Worm (Caenorhabditis elegans): ENCODE data around the gene Y73C8B.1.

DNA sequence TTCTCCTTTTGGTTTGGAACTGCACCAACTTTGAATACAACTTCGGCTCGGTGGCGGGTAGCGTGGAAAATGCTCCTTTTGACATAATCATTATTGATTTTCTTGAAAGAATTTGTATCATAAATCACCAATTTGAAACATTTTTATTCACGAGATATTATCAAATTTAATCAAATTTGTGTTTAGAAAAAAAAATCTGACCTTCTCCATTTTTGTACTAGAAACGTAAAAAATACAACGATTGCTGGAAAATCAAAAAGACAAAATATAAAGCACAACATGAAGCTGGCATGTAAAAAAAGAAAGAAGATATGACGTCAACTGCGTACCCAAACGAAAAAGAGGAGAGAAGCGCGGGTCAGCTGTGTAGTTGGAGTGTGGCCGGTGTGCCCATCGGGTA is 3.6 kb upstream of the Y73C8B.1 start, which contains the start of gene K08D9.4:
- TF ChIP-seq unc-62 (GFP tag; optimal IDR thresholded peaks at IDR 0.05) (no peak), unc-39 (tag; optimal IDR thresholded peaks at IDR 0.05) (no peak), ceh-39 (tag; optimal IDR thresholded peaks at IDR 0.05) (no peak), snpc-4 (tag; optimal IDR thresholded peaks at IDR 0.05) (no peak), drap-1 (GFP tag; optimal IDR thresholded peaks at IDR 0.05) (no peak), mep-1 (tag; optimal IDR thresholded peaks at IDR 0.05) (no peak), elt-1 (tag; optimal IDR thresholded peaks at IDR 0.05; ENCODE audit: borderline replicate concordance, insufficient read depth) (no peak), zip-8 (tag; optimal IDR thresholded peaks at IDR 0.05) (no peak), M03D4.4 (tag; optimal IDR thresholded peaks at IDR 0.05) (no peak), ztf-11 (tag; optimal IDR thresholded peaks at IDR 0.05) (no peak), ces-1 (GFP tag; optimal IDR thresholded peaks at IDR 0.05) (no peak), nhr-28 (tag; optimal IDR thresholded peaks at IDR 0.05) (no peak)

Measured in whole organism, mixed stage, embryonic.